Worm (Caenorhabditis elegans) whole organism, L1 larva: ENCODE results near the gene F53F8.7.

Experiments used
- hlh-4 ChIP-seq: sonication (generic microtip); optimal IDR thresholded peaks from 2 replicates; lab custom pipeline; 2016; ENCODE audit warnings: mild to moderate bottlenecking, missing genetic modification characterization, missing compliant biosample characterization
- mdl-1 ChIP-seq, 2 experiments: fragments of 150-350 bp; optimal IDR thresholded peaks; 2 replicates each; lab custom pipeline; 2014 to 2017; ENCODE audit warnings: missing biosample characterization in 2 of 2, missing genetic modification characterization in 2 of 2, inconsistent platforms in 1 of 2
- pqm-1 ChIP-seq: sonication (generic microtip); optimal IDR thresholded peaks from 3 replicates; lab custom pipeline; 2017; ENCODE audit warnings: missing biosample characterization, missing genetic modification characterization
- unc-62 ChIP-seq: fragments of 150-350 bp; optimal IDR thresholded peaks from 2 replicates; lab custom pipeline; 2014; ENCODE audit warnings: missing biosample characterization, missing genetic modification reagents, missing genetic modification characterization

DNA sequence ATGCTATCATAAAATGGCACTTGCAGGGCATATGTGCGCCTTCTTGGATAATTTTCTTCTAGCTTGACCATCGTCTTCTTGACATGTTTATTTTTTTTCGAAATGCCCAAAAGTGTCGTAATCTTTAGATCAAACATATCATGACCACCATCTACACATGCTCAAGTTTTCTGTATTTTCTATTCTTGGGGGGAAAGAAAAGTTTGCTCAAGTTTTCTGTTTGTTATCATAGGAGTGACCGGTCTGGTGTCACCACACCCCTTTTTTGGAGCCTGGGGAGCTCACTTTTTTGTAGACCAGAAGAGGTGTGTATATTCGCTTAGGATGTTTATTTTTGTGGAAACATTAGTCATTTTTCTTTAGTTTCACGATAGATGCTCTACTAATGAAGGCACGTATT lies 12.8 kb downstream of the F53F8.7 start, which contains the start of gene klf-2:
- TF ChIP-seq pqm-1 (no peak), hlh-4 (no peak), mdl-1 (tag; optimal IDR thresholded peaks at IDR 0.05; lab: Kevin White, UChicago) (no peak), unc-62 (GFP tag; lab: Kevin White, UChicago) (no peak)
